Worm (Caenorhabditis elegans): ENCODE measurements around the gene pax-1.

Gene pax-1

DNA sequence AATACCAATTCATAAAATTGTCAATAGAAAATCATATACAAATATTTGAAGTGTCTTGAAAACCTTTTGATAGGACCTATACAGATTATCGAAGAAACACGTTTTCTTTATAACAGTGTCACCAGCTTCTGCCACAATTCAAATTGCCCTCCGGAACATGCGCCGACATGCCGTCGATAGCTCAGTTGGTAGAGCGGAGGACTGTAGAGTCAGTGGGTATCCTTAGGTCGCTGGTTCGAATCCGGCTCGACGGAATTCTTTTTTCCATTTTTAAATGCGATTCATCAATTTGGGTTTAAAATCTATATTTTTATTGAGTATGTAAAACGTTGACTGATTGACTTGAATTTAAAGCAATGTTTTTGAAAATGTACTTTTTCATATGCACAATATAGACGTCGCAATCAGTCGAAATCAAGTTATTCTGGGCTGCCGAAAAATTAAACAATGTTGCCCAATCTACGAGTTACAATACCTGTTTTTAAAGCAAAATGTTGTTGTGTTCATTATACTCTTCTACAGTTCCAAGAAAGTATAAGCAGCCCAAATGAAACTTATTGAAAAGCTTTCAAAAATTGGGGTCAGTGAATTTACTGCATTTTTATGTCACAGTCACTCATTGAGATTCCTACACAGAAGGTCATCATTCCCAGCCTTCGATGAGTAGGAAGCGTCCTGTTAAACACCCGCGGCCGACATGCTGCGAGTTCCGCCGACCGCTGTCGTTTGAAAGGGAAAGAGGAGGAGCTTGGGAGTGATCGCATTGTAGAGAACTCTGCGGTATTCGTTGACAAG lies 22.8 kb downstream of the pax-1 start (continued):
- no peak for TF ChIP-seq chd-7 (tag; optimal IDR thresholded peaks at IDR 0.05)
- TF ChIP-seq ceh-27 (GFP tag; optimal IDR thresholded peaks at IDR 0.05) = peak; percentile 42
- peak; percentile 97 for TF ChIP-seq him-1 (tag; optimal IDR thresholded peaks at IDR 0.05)
- TF ChIP-seq ztf-26 (tag; optimal IDR thresholded peaks at IDR 0.05) = peak; percentile 16
- no peak for TF ChIP-seq bed-1 (GFP tag; IDR thresholded peaks at IDR 0.05)
- TF ChIP-seq Y67H2A.10 (GFP tag; conservative IDR thresholded peaks at IDR 0.05) = no peak
- TF ChIP-seq ets-4 (GFP tag; optimal IDR thresholded peaks at IDR 0.05) = no peak
- TF ChIP-seq sdz-38 (tag; optimal IDR thresholded peaks at IDR 0.05) = no peak
- no peak for TF ChIP-seq pha-4 (tag; optimal IDR thresholded peaks at IDR 0.05)
- peak; percentile 83 for TF ChIP-seq hmg-20 (GFP tag; IDR thresholded peaks at IDR 0.05)
- peak; percentile 17 for TF ChIP-seq efl-1 (GFP tag; optimal IDR thresholded peaks at IDR 0.05)
- no peak for TF ChIP-seq B0019.2 (GFP tag; conservative IDR thresholded peaks at IDR 0.05)
- peak; percentile 94 for TF ChIP-seq ama-1 (optimal IDR thresholded peaks at IDR 0.05)
- peak in 1 of 2 experiments; percentile 72 for TF ChIP-seq ama-1 (GFP tag; optimal IDR thresholded peaks at IDR 0.05)
- peak; percentile 71 for TF ChIP-seq tlf-1 (GFP tag; optimal IDR thresholded peaks at IDR 0.05)
- TF ChIP-seq ztf-28 (GFP tag; IDR thresholded peaks at IDR 0.05) = no peak
- TF ChIP-seq let-607 (tag; optimal IDR thresholded peaks at IDR 0.05) = no peak
- TF ChIP-seq xnd-1 (tag; optimal IDR thresholded peaks at IDR 0.05) = peak; percentile 68
- TF ChIP-seq zfh-2 (GFP tag; conservative IDR thresholded peaks at IDR 0.05) = no peak
- TF ChIP-seq nfya-1 (tag; optimal IDR thresholded peaks at IDR 0.05; ENCODE audit: borderline replicate concordance, insufficient read depth) = no peak
- peak; percentile 46 for TF ChIP-seq ztf-3 (GFP tag; optimal IDR thresholded peaks at IDR 0.05)
- peak; percentile 53 for TF ChIP-seq madf-8 (GFP tag; conservative IDR thresholded peaks at IDR 0.05)
- no peak for TF ChIP-seq F52B5.7 (tag; optimal IDR thresholded peaks at IDR 0.05)
- no peak for TF ChIP-seq hlh-26 (GFP tag; conservative IDR thresholded peaks at IDR 0.05)
- peak; percentile 82 for TF ChIP-seq Y53G8AR.9 (GFP tag; conservative IDR thresholded peaks at IDR 0.05)
- no peak for TF ChIP-seq T26A5.8 (tag; optimal IDR thresholded peaks at IDR 0.05)
- TF ChIP-seq F33H1.4 (GFP tag; IDR thresholded peaks at IDR 0.05) = peak; percentile 64
- peak; percentile 89 for TF ChIP-seq madf-6 (GFP tag; IDR thresholded peaks at IDR 0.05)
- peak; percentile 99 for TF ChIP-seq snpc-1.1 (tag; optimal IDR thresholded peaks at IDR 0.05; ENCODE audit: insufficient read depth)
- no peak for TF ChIP-seq akir-1 (GFP tag; optimal IDR thresholded peaks at IDR 0.05)
- TF ChIP-seq repo-1 (tag; optimal IDR thresholded peaks at IDR 0.05) = peak; percentile 79
- TF ChIP-seq aptf-2 (GFP tag; conservative IDR thresholded peaks at IDR 0.05) = no peak
- no peak for TF ChIP-seq F57A8.1 (GFP tag; optimal IDR thresholded peaks at IDR 0.05)
- no peak for TF ChIP-seq lag-1 (GFP tag; IDR thresholded peaks at IDR 0.05)
- peak; percentile 90 for TF ChIP-seq rcor-1 (GFP tag; IDR thresholded peaks at IDR 0.05)
- peak; percentile 60 for TF ChIP-seq rpc-1 (optimal IDR thresholded peaks at IDR 0.05)
- peak; percentile 80 for TF ChIP-seq rpc-1 (tag; optimal IDR thresholded peaks at IDR 0.05)
- TF ChIP-seq snpc-3.4 (tag; optimal IDR thresholded peaks at IDR 0.05) = peak; percentile 97
- TF ChIP-seq dpl-1 (GFP tag; optimal IDR thresholded peaks at IDR 0.05) = no peak
- peak; percentile 61 for TF ChIP-seq ztf-18 (tag; optimal IDR thresholded peaks at IDR 0.05)
- no peak for TF ChIP-seq aptf-3 (GFP tag; IDR thresholded peaks at IDR 0.05)
- peak; percentile 29 for TF ChIP-seq mes-4 (tag; optimal IDR thresholded peaks at IDR 0.05)
- no peak for TF ChIP-seq ceh-40 (GFP tag; IDR thresholded peaks at IDR 0.05)
- TF ChIP-seq Y53F4B.3 (GFP tag; IDR thresholded peaks at IDR 0.05) = no peak
- peak; percentile 42 for TF ChIP-seq mxl-1 (tag; optimal IDR thresholded peaks at IDR 0.05)
- peak; percentile 75 for TF ChIP-seq mcd-1 (GFP tag; IDR thresholded peaks at IDR 0.05)
- peak; percentile 11 for TF ChIP-seq somi-1 (GFP tag; optimal IDR thresholded peaks at IDR 0.05)
- no peak for TF ChIP-seq F39B2.1 (GFP tag; IDR thresholded peaks at IDR 0.05)
